Worm (Caenorhabditis elegans) whole organism, L2 larva: ENCODE results near the gene slcr-46.3.

Source experiments
- C34F6.9 ChIP-seq: fragments of 150-350 bp; optimal IDR thresholded peaks from 2 replicates; lab custom pipeline; 2014; ENCODE audit warnings: missing biosample characterization, missing genetic modification characterization
- R02D3.7 ChIP-seq: fragments of 150-350 bp; optimal IDR thresholded peaks from 2 replicates; lab custom pipeline; 2014; ENCODE audit warnings: missing biosample characterization, missing genetic modification characterization
- ZK546.5 ChIP-seq: sonication (generic microtip); optimal IDR thresholded peaks from 2 replicates; lab custom pipeline; 2017; ENCODE audit warnings: missing biosample characterization, missing genetic modification characterization
- ceh-16 ChIP-seq: fragments of 150-350 bp; optimal IDR thresholded peaks from 2 replicates; lab custom pipeline; 2014; ENCODE audit warnings: missing biosample characterization, missing genetic modification characterization
- elt-1 ChIP-seq: fragments of 150-350 bp; optimal IDR thresholded peaks from 2 replicates; lab custom pipeline; 2014; ENCODE audit warnings: missing biosample characterization, missing genetic modification characterization
- elt-3 ChIP-seq: sonication (generic microtip); optimal IDR thresholded peaks from 2 replicates; lab custom pipeline; 2017; ENCODE audit warnings: missing biosample characterization, missing genetic modification characterization
- lin-13 ChIP-seq: fragments of 150-350 bp; optimal IDR thresholded peaks from 2 replicates; lab custom pipeline; 2014; ENCODE audit warnings: missing biosample characterization, missing genetic modification reagents, missing genetic modification characterization
- mdl-1 ChIP-seq, 2 experiments: fragments of 150-350 bp in 1 of 2; sonication (generic microtip) in 1 of 2; optimal IDR thresholded peaks; 2 replicates each; lab custom pipeline; 2017; ENCODE audit warnings: missing biosample characterization in 2 of 2, missing genetic modification characterization in 2 of 2
- nhr-77 ChIP-seq: fragments of 150-350 bp; optimal IDR thresholded peaks from 2 replicates; lab custom pipeline; 2014; ENCODE audit warnings: missing biosample characterization, missing genetic modification characterization
- skn-1 ChIP-seq: sonication (generic microtip); optimal IDR thresholded peaks from 2 replicates; lab custom pipeline; 2017; ENCODE audit warnings: missing biosample characterization, missing genetic modification characterization
- sma-9 ChIP-seq, 2 experiments: fragments of 150-350 bp in 1 of 2; sonication (generic microtip) in 1 of 2; optimal IDR thresholded peaks; 2 replicates each; lab custom pipeline; 2014 to 2016; ENCODE audit warnings: missing genetic modification characterization in 2 of 2, mild to moderate bottlenecking in 1 of 2, missing biosample characterization in 1 of 2, missing compliant biosample characterization in 1 of 2, missing genetic modification reagents in 1 of 2, moderate library complexity in 1 of 2
- snpc-4 ChIP-seq: fragments of 150-350 bp; optimal IDR thresholded peaks from 2 replicates; lab custom pipeline; 2014; ENCODE audit warnings: missing biosample characterization, missing genetic modification characterization
- ztf-11 ChIP-seq: sonication (generic microtip); optimal IDR thresholded peaks from 2 replicates; lab custom pipeline; 2017; ENCODE audit warnings: missing biosample characterization, missing genetic modification characterization
- ztf-4 ChIP-seq: fragments of 150-350 bp; optimal IDR thresholded peaks from 2 replicates; lab custom pipeline; 2014; ENCODE audit warnings: missing biosample characterization, missing genetic modification characterization

DNA sequence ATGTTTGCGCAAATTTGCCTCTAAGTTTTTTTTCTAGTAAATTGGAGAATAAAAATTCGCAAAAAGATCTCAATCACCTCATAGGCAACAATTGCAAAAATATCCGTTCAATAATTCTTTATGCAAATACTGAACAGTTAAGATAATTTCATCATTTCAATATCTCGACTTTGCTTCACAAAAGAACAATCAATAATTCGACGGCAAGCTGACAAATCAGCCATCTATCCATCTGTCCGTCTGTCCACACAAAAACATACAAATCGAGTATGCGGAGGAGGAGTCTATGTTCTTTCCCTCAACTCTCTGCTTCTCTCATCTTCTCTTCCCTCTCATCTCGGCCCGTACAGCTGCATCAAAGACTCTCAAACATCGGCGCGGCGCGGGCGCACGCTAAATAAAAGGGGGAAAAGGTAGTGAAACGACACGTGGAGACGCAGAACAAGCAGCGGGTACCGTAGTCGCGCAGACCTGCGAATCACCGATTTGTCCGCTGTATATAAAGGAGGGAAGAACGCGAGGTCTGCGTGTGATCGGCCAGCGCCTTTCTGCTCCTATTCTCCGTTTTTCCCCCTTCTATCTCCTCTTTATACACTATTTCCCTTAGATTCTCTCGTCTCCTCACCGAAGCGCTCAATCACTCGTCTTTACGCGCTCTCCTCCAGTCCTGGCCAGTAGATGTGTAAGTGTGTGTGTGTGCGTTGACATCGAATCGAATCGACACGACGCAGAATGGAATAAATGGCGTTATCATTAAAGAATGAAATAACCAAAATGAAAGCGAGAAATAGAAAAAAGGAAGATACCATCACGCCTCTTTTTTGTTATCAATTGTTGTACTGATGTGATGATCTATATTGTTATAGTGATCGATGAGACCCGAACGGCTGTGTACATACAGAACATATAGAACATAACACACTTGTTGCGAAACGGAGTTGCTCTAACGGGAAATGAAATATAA lies 7.1 kb upstream of the slcr-46.3 start:
- no peak for TF ChIP-seq R02D3.7 (tag; lab: Kevin White, UChicago)
- TF ChIP-seq ceh-16: peak; percentile 91
- TF ChIP-seq ztf-11 (tag; lab: Kevin White, UChicago): peak; percentile 39
- TF ChIP-seq elt-1 (tag; lab: Kevin White, UChicago): no peak
- TF ChIP-seq sma-9 (GFP tag; optimal IDR thresholded peaks at IDR 0.05; lab: Kevin White, UChicago): peak; percentile 90
- no peak for TF ChIP-seq sma-9 (tag; optimal IDR thresholded peaks at IDR 0.05; lab: Kevin White, UChicago)
- peak; percentile 88 for TF ChIP-seq lin-13
- peak; percentile 79 for TF ChIP-seq snpc-4 (tag; lab: Kevin White, UChicago)
- TF ChIP-seq C34F6.9 (tag; lab: Kevin White, UChicago): peak; percentile 96
- TF ChIP-seq nhr-77 (tag; lab: Kevin White, UChicago): no peak
- peak; percentile 61 for TF ChIP-seq ZK546.5 (tag; lab: Kevin White, UChicago)
- peak; percentile 94 for TF ChIP-seq ztf-4 (tag; lab: Kevin White, UChicago)
- no peak for TF ChIP-seq elt-3
- TF ChIP-seq mdl-1 (tag; optimal IDR thresholded peaks at IDR 0.05; lab: Kevin White, UChicago): peak; percentile 90 to 98
- peak; percentile 55 for TF ChIP-seq skn-1
